Fruit fly (Drosophila melanogaster) whole organism, embryonic: ENCODE data around the gene TotM.

ENCODE experiments used
- Blimp-1 ChIP-seq: fragments of 200-800 bp; sonication (Bioruptor generic); optimal IDR thresholded peaks from 3 replicates; lab custom pipeline; 2018; ENCODE audit warnings: missing biosample characterization, missing genetic modification characterization, mild to moderate bottlenecking, moderate library complexity, missing genetic modification reagents
- CG10321 ChIP-seq: fragments of 200-800 bp; sonication (Bioruptor generic); IDR thresholded peaks from 2 replicates; pipeline ENCODE4 v1.3.6; 2022; ENCODE audit warnings: missing biosample characterization, missing genetic modification characterization
- CG10565 ChIP-seq: fragments of 200-800 bp; sonication (Bioruptor generic); optimal IDR thresholded peaks from 3 replicates; lab custom pipeline; 2016; ENCODE audit warnings: missing biosample characterization, mild to moderate bottlenecking, missing genetic modification characterization
- CG12104 ChIP-seq: fragments of 200-800 bp; sonication (Bioruptor generic); optimal IDR thresholded peaks from 3 replicates; lab custom pipeline; 2016; ENCODE audit warnings: missing biosample characterization, missing genetic modification characterization
- CG15011 ChIP-seq: fragments of 200-800 bp; sonication (Bioruptor generic); optimal IDR thresholded peaks from 3 replicates; lab custom pipeline; 2018; ENCODE audit warnings: missing biosample characterization, mild to moderate bottlenecking, missing genetic modification characterization
- CG17186 ChIP-seq: fragments of 200-800 bp; sonication (Bioruptor generic); optimal IDR thresholded peaks from 3 replicates; lab custom pipeline; 2017; ENCODE audit warnings: missing biosample characterization, missing genetic modification reagents, missing genetic modification characterization
- CG17361 ChIP-seq: fragments of 200-800 bp; sonication (Bioruptor generic); IDR thresholded peaks from 3 replicates; pipeline ENCODE4 v1.3.6; 2022; ENCODE audit warnings: missing biosample characterization, missing genetic modification characterization
- CG17385 ChIP-seq: fragments of 200-800 bp; sonication (Bioruptor generic); optimal IDR thresholded peaks from 3 replicates; lab custom pipeline; 2018; ENCODE audit warnings: missing biosample characterization, mild to moderate bottlenecking, missing genetic modification characterization
- CG18476 ChIP-seq: fragments of 200-800 bp; sonication (Bioruptor generic); optimal IDR thresholded peaks from 2 replicates; lab custom pipeline; 2016; ENCODE audit warnings: missing biosample characterization, mild to moderate bottlenecking, missing genetic modification characterization
- CG30431 ChIP-seq: fragments of 200-800 bp; sonication (Bioruptor generic); optimal IDR thresholded peaks from 2 replicates; lab custom pipeline; 2017; ENCODE audit warnings: missing biosample characterization, missing genetic modification characterization
- CG3163 ChIP-seq: fragments of 200-800 bp; sonication (Bioruptor generic); optimal IDR thresholded peaks from 3 replicates; lab custom pipeline; 2016; ENCODE audit warnings: missing biosample characterization, missing genetic modification characterization
- CG42726 ChIP-seq: fragments of 200-800 bp; sonication (Bioruptor generic); IDR thresholded peaks from 2 replicates; pipeline ENCODE4 v1.3.6; 2022; ENCODE audit warnings: missing biosample characterization, missing genetic modification characterization; ENCODE audit not compliant: partially characterized antibody
- CG5180 ChIP-seq: fragments of 200-800 bp; sonication (Bioruptor generic); optimal IDR thresholded peaks from 3 replicates; lab custom pipeline; 2017; ENCODE audit warnings: missing biosample characterization, missing genetic modification characterization, mild to moderate bottlenecking, moderate library complexity, missing genetic modification reagents
- CG6791 ChIP-seq: fragments of 200-800 bp; sonication (Bioruptor generic); IDR thresholded peaks from 3 replicates; pipeline ENCODE4 v1.3.6; 2022; ENCODE audit warnings: missing biosample characterization, missing genetic modification characterization; ENCODE audit not compliant: partially characterized antibody
- CG7372 ChIP-seq: fragments of 200-800 bp; sonication (Bioruptor generic); IDR thresholded peaks from 2 replicates; pipeline ENCODE4 v1.3.6; 2022; ENCODE audit warnings: missing biosample characterization, missing genetic modification characterization
- CG7839 ChIP-seq: fragments of 200-800 bp; sonication (Bioruptor generic); optimal IDR thresholded peaks from 3 replicates; lab custom pipeline; 2018; ENCODE audit warnings: missing biosample characterization, mild to moderate bottlenecking, missing genetic modification characterization, moderate library complexity
- CG7963 ChIP-seq: fragments of 200-800 bp; sonication (Bioruptor generic); IDR thresholded peaks from 3 replicates; pipeline ENCODE4 v1.3.6; 2022; ENCODE audit warnings: missing biosample characterization, missing genetic modification characterization; ENCODE audit not compliant: partially characterized antibody
- CG8359 ChIP-seq: fragments of 200-800 bp; sonication (Bioruptor generic); optimal IDR thresholded peaks from 2 replicates; lab custom pipeline; 2017; ENCODE audit warnings: missing biosample characterization, mild to moderate bottlenecking, missing genetic modification characterization, borderline replicate concordance
- CG8478 ChIP-seq: fragments of >200 bp; optimal IDR thresholded peaks from 2 replicates; lab custom pipeline; 2018
- CG9727 ChIP-seq: fragments of 200-800 bp; sonication (Bioruptor generic); optimal IDR thresholded peaks from 3 replicates; lab custom pipeline; 2017; ENCODE audit warnings: missing biosample characterization, mild to moderate bottlenecking, missing genetic modification characterization
- Dbx ChIP-seq: fragments of 200-800 bp; sonication (Bioruptor generic); IDR thresholded peaks from 3 replicates; pipeline ENCODE4 v1.3.6; 2022; ENCODE audit warnings: missing biosample characterization, missing genetic modification characterization
- Ets65A ChIP-seq: fragments of 200-800 bp; sonication (Bioruptor generic); peaks from one replicate; lab custom pipeline; 2016; ENCODE audit warnings: missing biosample characterization, missing genetic modification characterization
- Hey ChIP-seq: fragments of 200-800 bp; sonication (Bioruptor generic); optimal IDR thresholded peaks from 3 replicates; lab custom pipeline; 2018; ENCODE audit warnings: missing biosample characterization, mild to moderate bottlenecking, missing genetic modification characterization
- Hr78 ChIP-seq, 2 experiments: fragments of 200-800 bp in 1 of 2; fragments of >200 bp in 1 of 2; sonication (Bioruptor generic) in 1 of 2; optimal IDR thresholded peaks; 2 replicates each; lab custom pipeline; 2017 to 2019; ENCODE audit warnings: missing biosample characterization in 2 of 2, missing genetic modification characterization in 2 of 2, mild to moderate bottlenecking in 1 of 2, moderate library complexity in 1 of 2
- Lpt ChIP-seq: fragments of >200 bp; optimal IDR thresholded peaks from 2 replicates; lab custom pipeline; 2018; ENCODE audit warnings: missing biosample characterization, missing genetic modification characterization
- MBD-R2 ChIP-seq: fragments of 200-800 bp; sonication (Bioruptor generic); IDR thresholded peaks from 2 replicates; pipeline ENCODE4 v1.3.6; 2022; ENCODE audit warnings: missing biosample characterization, missing genetic modification characterization
- Med ChIP-seq: fragments of 200-800 bp; sonication (Bioruptor generic); peaks from one replicate; lab custom pipeline; 2016; ENCODE audit warnings: missing biosample characterization, missing genetic modification characterization, mild to moderate bottlenecking, inconsistent platforms, moderate library complexity
- Pdp1 ChIP-seq, 2 experiments: fragments of 200-800 bp; sonication (Bioruptor generic); optimal IDR thresholded peaks; 3 replicates each; lab custom pipeline; 2016; ENCODE audit warnings: missing biosample characterization in 2 of 2, missing genetic modification characterization in 2 of 2, mild to moderate bottlenecking in 1 of 2, moderate library complexity in 1 of 2
- Poxn ChIP-seq: fragments of 200-800 bp; sonication (Bioruptor generic); IDR thresholded peaks from 2 replicates; pipeline ENCODE4 v1.3.6; 2022; ENCODE audit warnings: missing biosample characterization, missing genetic modification characterization
- TFAM ChIP-seq: fragments of 200-800 bp; sonication (Bioruptor generic); optimal IDR thresholded peaks from 2 replicates; lab custom pipeline; 2017; ENCODE audit warnings: missing biosample characterization, missing genetic modification characterization, inconsistent platforms
- bowl ChIP-seq: fragments of 200-800 bp; sonication (Bioruptor generic); IDR thresholded peaks from 2 replicates; pipeline ENCODE4 v1.3.6; 2022; ENCODE audit warnings: missing biosample characterization, missing genetic modification characterization
- cg ChIP-seq: fragments of 200-800 bp; sonication (Bioruptor generic); optimal IDR thresholded peaks from 3 replicates; lab custom pipeline; 2019; ENCODE audit warnings: missing biosample characterization, mild to moderate bottlenecking, missing genetic modification characterization, moderate library complexity
- corto ChIP-seq: fragments of 200-800 bp; sonication (Bioruptor generic); optimal IDR thresholded peaks from 2 replicates; lab custom pipeline; 2016; ENCODE audit warnings: missing biosample characterization, mild to moderate bottlenecking, missing genetic modification characterization, moderate library complexity
- dm ChIP-seq: fragments of 200-800 bp; sonication (Bioruptor generic); optimal IDR thresholded peaks from 3 replicates; lab custom pipeline; 2016; ENCODE audit warnings: missing biosample characterization, missing genetic modification characterization
- eve ChIP-seq, 2 experiments: fragments of >200 bp; optimal IDR thresholded peaks; 2 replicates each; lab custom pipeline; 2017; ENCODE audit warnings: missing biosample characterization in 2 of 2, missing genetic modification characterization in 2 of 2
- fru ChIP-seq: fragments of >200 bp; optimal IDR thresholded peaks from 2 replicates; lab custom pipeline; 2017
- hkb ChIP-seq, 2 experiments: fragments of 200-800 bp in 1 of 2; fragments of >200 bp in 1 of 2; sonication (Bioruptor generic) in 1 of 2; IDR thresholded peaks in 1 of 2; optimal IDR thresholded peaks in 1 of 2; 2 replicates each; pipeline versions ENCODE4 v1.3.6 to Lab custom; 2017 to 2022; ENCODE audit warnings: missing biosample characterization in 1 of 2, missing genetic modification characterization in 1 of 2
- ken ChIP-seq: fragments of 200-800 bp; sonication (Bioruptor generic); IDR thresholded peaks from 3 replicates; pipeline ENCODE4 v1.3.6; 2022; ENCODE audit warnings: missing biosample characterization, missing genetic modification characterization
- lbe ChIP-seq: fragments of 200-800 bp; sonication (Bioruptor generic); optimal IDR thresholded peaks from 2 replicates; lab custom pipeline; 2016; ENCODE audit warnings: missing biosample characterization, mild to moderate bottlenecking, missing genetic modification characterization
- nom ChIP-seq: fragments of 200-800 bp; sonication (Bioruptor generic); optimal IDR thresholded peaks from 2 replicates; lab custom pipeline; 2017; ENCODE audit warnings: missing biosample characterization, missing genetic modification characterization, mild to moderate bottlenecking, moderate library complexity, missing genetic modification reagents
- onecut ChIP-seq: fragments of 200-800 bp; sonication (Bioruptor generic); IDR thresholded peaks from 2 replicates; pipeline ENCODE4 v1.3.6; 2022; ENCODE audit warnings: missing biosample characterization, missing genetic modification characterization
- ro ChIP-seq: fragments of 200-800 bp; sonication (Bioruptor generic); IDR thresholded peaks from 2 replicates; pipeline ENCODE4 v1.3.6; 2022; ENCODE audit warnings: missing biosample characterization, missing genetic modification characterization
- sens ChIP-seq: fragments of 200-800 bp; sonication (Bioruptor generic); peaks from one replicate; lab custom pipeline; 2016; ENCODE audit warnings: missing biosample characterization, missing genetic modification characterization
- slou ChIP-seq: fragments of 200-800 bp; sonication (Bioruptor generic); optimal IDR thresholded peaks from 3 replicates; lab custom pipeline; 2016; ENCODE audit warnings: missing biosample characterization, missing genetic modification characterization

TotM gene

dm6 chr2L:5292977-5293513, 36.6 kb upstream of the TotM start (continued):
- no peak for TF ChIP-seq CG42726
- no peak for TF ChIP-seq Lpt
- no peak for TF ChIP-seq CG7963
- peak; percentile 32; the same call in 1 of the 2 replicates for TF ChIP-seq CG10321 (GFP tag; lab: Robert Waterston, UW)
- TF ChIP-seq fru (lab: Kevin White, UChicago), result no peak
- TF ChIP-seq CG30431, result peak; percentile 32
- TF ChIP-seq eve (GFP tag; optimal IDR thresholded peaks at IDR 0.05; lab: Kevin White, UChicago), result peak in 1 of 2 experiments; percentile 80
- peak; percentile 83 for TF ChIP-seq CG7839
- TF ChIP-seq onecut (GFP tag; lab: Robert Waterston, UW), result peak; percentile 67
- peak; percentile 16 for TF ChIP-seq CG10565 (GFP tag; lab: Kevin White, UChicago)
- peak; percentile 89 for TF ChIP-seq Ets65A (GFP tag; lab: Kevin White, UChicago)
- TF ChIP-seq MBD-R2 (GFP tag; lab: Robert Waterston, UW), result no peak
- TF ChIP-seq slou (GFP tag; lab: Kevin White, UChicago), result peak; percentile 7
- TF ChIP-seq Hey (tag; lab: Kevin White, UChicago), result no peak
- TF ChIP-seq CG9727 (GFP tag; lab: Kevin White, UChicago), result peak; percentile 81
- 0 out of 2 replicates have a peak, but pooled peaks have one; percentile 39 for TF ChIP-seq CG7372 (GFP tag; lab: Robert Waterston, UW)
- peak; percentile 69; the same call in 1 of the 3 replicates for TF ChIP-seq ken (GFP tag; lab: Robert Waterston, UW)

dm6 chr2L:5294392-5295244, 35.0 kb upstream of the TotM start:
- TF ChIP-seq CG8478 (lab: Kevin White, UChicago) (no peak), TFAM (GFP tag; lab: Kevin White, UChicago) (no peak), nom (GFP tag; lab: Kevin White, UChicago) (peak; percentile 76), Blimp-1 (GFP tag; lab: Kevin White, UChicago) (peak; percentile 8), bowl (GFP tag; lab: Robert Waterston, UW) (no peak), dm (no peak), Hr78 (GFP tag; optimal IDR thresholded peaks at IDR 0.05; lab: Kevin White, UChicago) (peak in 1 of 2 experiments; percentile 48), CG17361 (no peak), hkb (optimal IDR thresholded peaks at IDR 0.05; lab: Kevin White, UChicago) (peak; percentile 21), hkb (GFP tag; IDR thresholded peaks at IDR 0.05; lab: Robert Waterston, UW) (no peak), ro (no peak), corto (GFP tag; lab: Kevin White, UChicago) (peak; percentile 26), CG15011 (no peak), CG3163 (GFP tag; lab: Kevin White, UChicago) (no peak), CG17385 (GFP tag; lab: Kevin White, UChicago) (no peak), cg (peak; percentile 10), CG12104 (GFP tag; lab: Kevin White, UChicago) (no peak)

dm6 chr2L:5295245-5295572, 34.4 kb upstream of the TotM start:
- TF ChIP-seq Poxn (GFP tag; lab: Robert Waterston, UW), result no peak
- peak; percentile 72 for TF ChIP-seq CG7372 (GFP tag; lab: Robert Waterston, UW)
- peak; percentile 2 for TF ChIP-seq Med (GFP tag; lab: Kevin White, UChicago)
- TF ChIP-seq Pdp1 (GFP tag; optimal IDR thresholded peaks at IDR 0.05; lab: Kevin White, UChicago), result peak in 1 of 2 experiments; percentile 94
- no peak for TF ChIP-seq CG17186 (GFP tag; lab: Kevin White, UChicago)
- TF ChIP-seq CG5180 (GFP tag; lab: Kevin White, UChicago), result peak; percentile 39
- TF ChIP-seq CG18476 (GFP tag; lab: Kevin White, UChicago), result peak; percentile 54
- TF ChIP-seq Dbx (GFP tag; lab: Robert Waterston, UW), result no peak
- TF ChIP-seq sens, result peak; percentile 37
- no peak for TF ChIP-seq CG6791 (GFP tag; lab: Robert Waterston, UW)
- TF ChIP-seq lbe (GFP tag; lab: Kevin White, UChicago), result peak; percentile 59
- peak; percentile 26 for TF ChIP-seq CG8359 (GFP tag; lab: Kevin White, UChicago)
